Fruit fly (Drosophila melanogaster) whole organism, embryonic: ENCODE results near the gene CG33060.
A peak's percentile ranks its signal among the peaks of the same experiment; 100 is the strongest.

Experiments used
- ATbp ChIP-seq: fragments of 200-800 bp; sonication (Bioruptor generic); optimal IDR thresholded peaks from 2 replicates; lab custom pipeline; 2017; ENCODE audit warnings: missing biosample characterization, mild to moderate bottlenecking, missing genetic modification characterization, missing genetic modification reagents
- Aef1 ChIP-seq: fragments of 200-800 bp; sonication (Bioruptor generic); IDR thresholded peaks from 3 replicates; pipeline ENCODE4 v1.3.6; 2022; ENCODE audit warnings: missing biosample characterization, missing genetic modification characterization
- Atf-2 ChIP-seq: fragments of 200-800 bp; sonication (Bioruptor generic); optimal IDR thresholded peaks from 2 replicates; lab custom pipeline; 2016; ENCODE audit warnings: missing biosample characterization, missing genetic modification characterization
- Atf6 ChIP-seq: fragments of 200-800 bp; sonication (Bioruptor generic); IDR thresholded peaks from 2 replicates; pipeline ENCODE4 v1.3.6; 2022; ENCODE audit warnings: missing biosample characterization, missing genetic modification characterization
- CG10654 ChIP-seq: fragments of 200-800 bp; sonication (Bioruptor generic); optimal IDR thresholded peaks from 2 replicates; lab custom pipeline; 2016; ENCODE audit warnings: missing biosample characterization, missing genetic modification characterization
- CG14965 ChIP-seq: fragments of 200-800 bp; sonication (Bioruptor generic); optimal IDR thresholded peaks from 2 replicates; lab custom pipeline; 2016; ENCODE audit warnings: missing biosample characterization, missing genetic modification characterization, borderline replicate concordance
- CG15479 ChIP-seq: fragments of 200-800 bp; sonication (Bioruptor generic); optimal IDR thresholded peaks from 3 replicates; lab custom pipeline; 2019; ENCODE audit warnings: missing biosample characterization, mild to moderate bottlenecking, missing genetic modification characterization, moderate library complexity
- CG16863 ChIP-seq: fragments of 200-800 bp; sonication (Bioruptor generic); optimal IDR thresholded peaks from 3 replicates; lab custom pipeline; 2016; ENCODE audit warnings: missing biosample characterization, missing genetic modification characterization
- CG17328 ChIP-seq: fragments of 200-800 bp; sonication (Bioruptor generic); IDR thresholded peaks from 2 replicates; pipeline ENCODE4 v1.3.6; 2022; ENCODE audit warnings: missing biosample characterization, missing genetic modification characterization
- CG2120 ChIP-seq: fragments of 200-800 bp; sonication (Bioruptor generic); optimal IDR thresholded peaks from 3 replicates; lab custom pipeline; 2016; ENCODE audit warnings: missing biosample characterization, missing genetic modification characterization
- CG30020 ChIP-seq: fragments of 200-800 bp; optimal IDR thresholded peaks from 2 replicates; lab custom pipeline; 2019; ENCODE audit warnings: missing biosample characterization, mild to moderate bottlenecking, missing genetic modification characterization, moderate library complexity
- CG30431 ChIP-seq: fragments of 200-800 bp; sonication (Bioruptor generic); optimal IDR thresholded peaks from 2 replicates; lab custom pipeline; 2017; ENCODE audit warnings: missing biosample characterization, missing genetic modification characterization
- CG31441 ChIP-seq: fragments of 200-800 bp; sonication (Bioruptor generic); IDR thresholded peaks from 2 replicates; pipeline ENCODE4 v1.3.6; 2022; ENCODE audit warnings: missing biosample characterization, missing genetic modification characterization
- CG3163 ChIP-seq: fragments of 200-800 bp; sonication (Bioruptor generic); optimal IDR thresholded peaks from 3 replicates; lab custom pipeline; 2016; ENCODE audit warnings: missing biosample characterization, missing genetic modification characterization
- CG32532 ChIP-seq: fragments of 200-800 bp; sonication (Bioruptor generic); IDR thresholded peaks from 2 replicates; pipeline ENCODE4 v1.3.6; 2022; ENCODE audit warnings: missing biosample characterization, missing genetic modification characterization
- CG3726 ChIP-seq: fragments of 200-800 bp; sonication (Bioruptor generic); IDR thresholded peaks from 3 replicates; pipeline ENCODE4, ENCODE4 v1.3.6; 2022; ENCODE audit warnings: missing biosample characterization, missing genetic modification characterization
- CG4424 ChIP-seq: fragments of 200-800 bp; sonication (Bioruptor generic); optimal IDR thresholded peaks from 3 replicates; lab custom pipeline; 2016; ENCODE audit warnings: missing biosample characterization, missing genetic modification characterization
- CG4707 ChIP-seq: fragments of 200-800 bp; sonication (Bioruptor generic); optimal IDR thresholded peaks from 2 replicates; lab custom pipeline; 2018; ENCODE audit warnings: missing biosample characterization, mild to moderate bottlenecking, missing genetic modification characterization, moderate library complexity
- CG6654 ChIP-seq: fragments of 200-800 bp; sonication (Bioruptor generic); optimal IDR thresholded peaks from 2 replicates; lab custom pipeline; 2017; ENCODE audit warnings: missing biosample characterization, mild to moderate bottlenecking, missing genetic modification characterization
- CG6765 ChIP-seq: fragments of 200-800 bp; sonication (Bioruptor generic); optimal IDR thresholded peaks from 3 replicates; lab custom pipeline; 2017; ENCODE audit warnings: missing biosample characterization, mild to moderate bottlenecking, missing genetic modification characterization
- CG6791 ChIP-seq: fragments of 200-800 bp; sonication (Bioruptor generic); IDR thresholded peaks from 3 replicates; pipeline ENCODE4 v1.3.6; 2022; ENCODE audit warnings: missing biosample characterization, missing genetic modification characterization; ENCODE audit not compliant: partially characterized antibody
- CG6813 ChIP-seq: fragments of 200-800 bp; sonication (Bioruptor generic); optimal IDR thresholded peaks from 2 replicates; lab custom pipeline; 2017; ENCODE audit warnings: missing biosample characterization, missing genetic modification characterization, mild to moderate bottlenecking, moderate library complexity, missing genetic modification reagents
- CG8478 ChIP-seq: fragments of >200 bp; optimal IDR thresholded peaks from 2 replicates; lab custom pipeline; 2018
- CG9727 ChIP-seq: fragments of 200-800 bp; sonication (Bioruptor generic); optimal IDR thresholded peaks from 3 replicates; lab custom pipeline; 2017; ENCODE audit warnings: missing biosample characterization, mild to moderate bottlenecking, missing genetic modification characterization
- Camta ChIP-seq: fragments of 200-800 bp; sonication (Bioruptor generic); optimal IDR thresholded peaks from 2 replicates; lab custom pipeline; 2016; ENCODE audit warnings: missing biosample characterization, missing genetic modification characterization
- MESR4 ChIP-seq: fragments of 200-800 bp; sonication (Bioruptor generic); optimal IDR thresholded peaks from 2 replicates; lab custom pipeline; 2018; ENCODE audit warnings: missing biosample characterization, mild to moderate bottlenecking, missing genetic modification characterization, moderate library complexity
- Max ChIP-seq: fragments of 200-800 bp; sonication (Bioruptor generic); optimal IDR thresholded peaks from 2 replicates; lab custom pipeline; 2016; ENCODE audit warnings: missing biosample characterization, mild to moderate bottlenecking, missing genetic modification characterization
- Opbp ChIP-seq: fragments of 200-800 bp; sonication (Bioruptor generic); IDR thresholded peaks from 3 replicates; pipeline ENCODE4 v1.3.6; 2022; ENCODE audit warnings: missing biosample characterization, missing genetic modification characterization; ENCODE audit not compliant: partially characterized antibody
- Scr ChIP-seq: fragments of 200-800 bp; sonication (Bioruptor generic); IDR thresholded peaks from 2 replicates; pipeline ENCODE4 v1.3.6; 2022; ENCODE audit warnings: missing biosample characterization, missing genetic modification characterization; ENCODE audit not compliant: partially characterized antibody
- Trl ChIP-seq, 3 experiments: fragments of >200 bp in 2 of 3; fragments of 200-800 bp in 1 of 3; sonication (Bioruptor generic) in 1 of 3; optimal IDR thresholded peaks; 2 replicates in 1 of 3; 3 replicates in 2 of 3; lab custom pipeline; 2016 to 2017; ENCODE audit warnings: missing biosample characterization in 1 of 3, missing genetic modification characterization in 1 of 3
- ato ChIP-seq: fragments of 200-800 bp; sonication (Bioruptor generic); IDR thresholded peaks from 2 replicates; pipeline ENCODE4 v1.3.6; 2022; ENCODE audit warnings: missing biosample characterization, missing genetic modification characterization; ENCODE audit not compliant: partially characterized antibody
- ci ChIP-seq: fragments of 200-800 bp; sonication (Bioruptor generic); IDR thresholded peaks from 3 replicates; pipeline ENCODE4 v1.3.6; 2022; ENCODE audit warnings: missing biosample characterization, missing genetic modification characterization
- corto ChIP-seq: fragments of 200-800 bp; sonication (Bioruptor generic); optimal IDR thresholded peaks from 2 replicates; lab custom pipeline; 2016; ENCODE audit warnings: missing biosample characterization, mild to moderate bottlenecking, missing genetic modification characterization, moderate library complexity
- dan ChIP-seq: fragments of 200-800 bp; sonication (Bioruptor generic); IDR thresholded peaks from 2 replicates; pipeline ENCODE4 v1.3.6; 2022; ENCODE audit warnings: missing biosample characterization, missing genetic modification characterization
- fd102C ChIP-seq: fragments of 200-800 bp; sonication (Bioruptor generic); optimal IDR thresholded peaks from 2 replicates; lab custom pipeline; 2018; ENCODE audit warnings: missing biosample characterization, mild to moderate bottlenecking, missing genetic modification characterization, moderate library complexity
- fru ChIP-seq: fragments of >200 bp; optimal IDR thresholded peaks from 2 replicates; lab custom pipeline; 2017
- hbn ChIP-seq: fragments of 200-800 bp; sonication (Bioruptor generic); IDR thresholded peaks from 2 replicates; pipeline ENCODE4 v1.3.6; 2022; ENCODE audit warnings: missing biosample characterization, missing genetic modification characterization; ENCODE audit not compliant: partially characterized antibody
- her ChIP-seq: fragments of 200-800 bp; sonication (Bioruptor generic); optimal IDR thresholded peaks from 2 replicates; lab custom pipeline; 2016; ENCODE audit warnings: missing biosample characterization, missing genetic modification characterization
- jing ChIP-seq: fragments of 200-800 bp; sonication (Bioruptor generic); optimal IDR thresholded peaks from 2 replicates; lab custom pipeline; 2018; ENCODE audit warnings: missing biosample characterization, mild to moderate bottlenecking, missing genetic modification characterization
- kni ChIP-seq: fragments of 200-800 bp; sonication (Bioruptor generic); optimal IDR thresholded peaks from 3 replicates; lab custom pipeline; 2017; ENCODE audit warnings: mild to moderate bottlenecking, missing biosample characterization, missing genetic modification reagents, missing genetic modification characterization
- lov ChIP-seq, 2 experiments: fragments of 200-800 bp in 1 of 2; fragments of >200 bp in 1 of 2; sonication (Bioruptor generic) in 1 of 2; IDR thresholded peaks in 1 of 2; optimal IDR thresholded peaks in 1 of 2; 2 replicates in 1 of 2; 3 replicates in 1 of 2; pipeline versions ENCODE4 v1.3.6 to Lab custom; 2017 to 2022; ENCODE audit warnings: missing biosample characterization in 1 of 2, missing genetic modification characterization in 1 of 2
- luna ChIP-seq: fragments of 200-800 bp; sonication (Bioruptor generic); optimal IDR thresholded peaks from 2 replicates; lab custom pipeline; 2016; ENCODE audit warnings: missing biosample characterization, missing genetic modification characterization
- nmo ChIP-seq: fragments of 200-800 bp; sonication (Bioruptor generic); optimal IDR thresholded peaks from 2 replicates; lab custom pipeline; 2018; ENCODE audit warnings: missing biosample characterization, mild to moderate bottlenecking, missing genetic modification characterization, moderate library complexity
- otp ChIP-seq: fragments of 200-800 bp; sonication (Bioruptor generic); IDR thresholded peaks from 3 replicates; pipeline ENCODE4, ENCODE4 v1.3.6; 2022; ENCODE audit warnings: missing biosample characterization, missing genetic modification characterization
- peb ChIP-seq: fragments of 200-800 bp; sonication (Bioruptor generic); IDR thresholded peaks from 2 replicates; pipeline ENCODE4 v1.3.6; 2022; ENCODE audit warnings: missing biosample characterization, missing genetic modification characterization
- pros ChIP-seq: fragments of 200-800 bp; sonication (Bioruptor generic); optimal IDR thresholded peaks from 3 replicates; lab custom pipeline; 2019; ENCODE audit warnings: missing biosample characterization, mild to moderate bottlenecking, missing genetic modification characterization, moderate library complexity
- rib ChIP-seq: fragments of 200-800 bp; sonication (Bioruptor generic); IDR thresholded peaks from 2 replicates; pipeline ENCODE4 v1.3.6; 2022; ENCODE audit warnings: missing biosample characterization, missing genetic modification characterization
- tgo ChIP-seq: fragments of 200-800 bp; sonication (Bioruptor generic); IDR thresholded peaks from 3 replicates; pipeline ENCODE4 v1.3.6; 2022; ENCODE audit warnings: missing biosample characterization, missing genetic modification characterization
- trem ChIP-seq: fragments of 200-800 bp; optimal IDR thresholded peaks from 3 replicates; lab custom pipeline; 2019; ENCODE audit warnings: missing biosample characterization, mild to moderate bottlenecking, missing genetic modification characterization, moderate library complexity
- wek ChIP-seq: fragments of 200-800 bp; sonication (Bioruptor generic); optimal IDR thresholded peaks from 3 replicates; lab custom pipeline; 2018; ENCODE audit warnings: missing biosample characterization, mild to moderate bottlenecking, missing genetic modification characterization, moderate library complexity

Gene CG33060

dm6 chr3L:16285346-16285911 is 45.4 kb upstream of the CG33060 start, which contains the start of gene CG13047 (continued):
- TF ChIP-seq MESR4 (GFP tag; lab: Kevin White, UChicago) = no peak
- TF ChIP-seq wek (GFP tag; lab: Kevin White, UChicago) = no peak
- TF ChIP-seq hbn (GFP tag; lab: Robert Waterston, UW) = no peak
- no peak for TF ChIP-seq Opbp (GFP tag; lab: Robert Waterston, UW)
- no peak for TF ChIP-seq CG4424 (GFP tag; lab: Kevin White, UChicago)
- TF ChIP-seq CG8478 (lab: Kevin White, UChicago) = no peak
- TF ChIP-seq dan (GFP tag; lab: Robert Waterston, UW) = no peak
- no peak for TF ChIP-seq CG4707
- no peak for TF ChIP-seq fd102C (GFP tag; lab: Kevin White, UChicago)
- no peak for TF ChIP-seq CG16863 (GFP tag; lab: Kevin White, UChicago)
- no peak for TF ChIP-seq CG6654 (GFP tag; lab: Kevin White, UChicago)
- no peak for TF ChIP-seq ATbp (GFP tag; lab: Kevin White, UChicago)
- TF ChIP-seq Camta (GFP tag; lab: Kevin White, UChicago) = no peak
- no peak for TF ChIP-seq Scr (GFP tag; lab: Robert Waterston, UW)
- no peak for TF ChIP-seq CG6765 (GFP tag; lab: Kevin White, UChicago)
- no peak for TF ChIP-seq CG17328 (GFP tag; lab: Robert Waterston, UW)
- no peak for TF ChIP-seq peb (GFP tag; lab: Robert Waterston, UW)
- TF ChIP-seq fru (lab: Kevin White, UChicago) = no peak
- no peak for TF ChIP-seq trem (tag; lab: Kevin White, UChicago)
- TF ChIP-seq Max (GFP tag; lab: Kevin White, UChicago) = no peak
- TF ChIP-seq CG14965 (GFP tag; lab: Kevin White, UChicago) = no peak
- no peak for TF ChIP-seq ci (GFP tag; lab: Robert Waterston, UW)
- TF ChIP-seq Trl (optimal IDR thresholded peaks at IDR 0.05; lab: Kevin White, UChicago) = no peak
- TF ChIP-seq Trl (GFP tag; optimal IDR thresholded peaks at IDR 0.05; lab: Kevin White, UChicago) = no peak
- no peak for TF ChIP-seq CG9727
- TF ChIP-seq kni (GFP tag; lab: Kevin White, UChicago) = no peak
- TF ChIP-seq Atf6 = no peak
- no peak for TF ChIP-seq Aef1 (GFP tag; lab: Robert Waterston, UW)
- TF ChIP-seq jing (GFP tag; lab: Kevin White, UChicago) = no peak
- TF ChIP-seq her (GFP tag; lab: Kevin White, UChicago) = no peak
- TF ChIP-seq tgo = 0 out of 3 replicates have a peak, but pooled peaks have one; percentile 21
- no peak for TF ChIP-seq CG10654 (GFP tag; lab: Kevin White, UChicago)
- TF ChIP-seq CG15479 = no peak
- no peak for TF ChIP-seq rib
- TF ChIP-seq CG6791 = no peak
- peak; percentile 9 for TF ChIP-seq nmo (GFP tag; lab: Kevin White, UChicago)
- no peak for TF ChIP-seq pros (GFP tag; lab: Kevin White, UChicago)
- TF ChIP-seq CG3163 (GFP tag; lab: Kevin White, UChicago) = no peak
- no peak for TF ChIP-seq lov (optimal IDR thresholded peaks at IDR 0.05; lab: Kevin White, UChicago)
- no peak for TF ChIP-seq lov (GFP tag; IDR thresholded peaks at IDR 0.05; lab: Robert Waterston, UW)
- TF ChIP-seq CG30020 = no peak
- TF ChIP-seq CG32532 (GFP tag; lab: Robert Waterston, UW) = no peak
- no peak for TF ChIP-seq CG2120 (GFP tag; lab: Kevin White, UChicago)
- no peak for TF ChIP-seq CG31441 (GFP tag; lab: Robert Waterston, UW)
- TF ChIP-seq otp (GFP tag; lab: Robert Waterston, UW) = no peak
- no peak for TF ChIP-seq Atf-2 (GFP tag; lab: Kevin White, UChicago)
- TF ChIP-seq ato (GFP tag; lab: Robert Waterston, UW) = no peak
- TF ChIP-seq CG3726 (GFP tag; lab: Robert Waterston, UW) = no peak
- TF ChIP-seq luna (GFP tag; lab: Kevin White, UChicago) = no peak
- TF ChIP-seq corto (GFP tag; lab: Kevin White, UChicago) = no peak
- no peak for TF ChIP-seq CG30431 (GFP tag; lab: Kevin White, UChicago)
- TF ChIP-seq CG6813 (GFP tag; lab: Kevin White, UChicago) = no peak
